Worm (Caenorhabditis elegans) whole organism, young adult: ENCODE results near the gene C01C4.2.

Source experiments
- B0019.2 ChIP-seq: fragments of 200-800 bp; sonication (Bioruptor generic); conservative IDR thresholded peaks from 2 replicates; pipeline ENCODE4 v1.3.6; 2022; ENCODE audit warnings: missing genetic modification reagents, missing genetic modification characterization, missing compliant biosample characterization
- B0035.1 ChIP-seq: sonication (generic microtip); optimal IDR thresholded peaks from 2 replicates; lab custom pipeline; 2016; ENCODE audit warnings: missing genetic modification characterization, mild to moderate bottlenecking, missing compliant biosample characterization, missing genotype, missing genetic modification reagents
- C06A6.2 ChIP-seq: fragments of 200-800 bp; sonication (Bioruptor generic); conservative IDR thresholded peaks from 2 replicates; pipeline ENCODE4 v1.3.6; 2022; ENCODE audit warnings: missing genetic modification characterization, missing compliant biosample characterization
- C17E4.6 ChIP-seq: fragments of 200-800 bp; sonication (Bioruptor generic); IDR thresholded peaks from 2 replicates; pipeline ENCODE4 v1.3.6; 2022; ENCODE audit warnings: missing genetic modification reagents, missing genetic modification characterization, missing compliant biosample characterization
- F10E7.11 ChIP-seq: sonication (generic microtip); optimal IDR thresholded peaks from 2 replicates; lab custom pipeline; 2017; ENCODE audit warnings: mild to moderate bottlenecking, missing genetic modification characterization, moderate library complexity, missing compliant biosample characterization
- F37B4.10 ChIP-seq: fragments of 200-800 bp; sonication (Bioruptor generic); IDR thresholded peaks from 2 replicates; pipeline ENCODE4 v1.3.6; 2022; ENCODE audit warnings: missing genetic modification characterization, missing compliant biosample characterization
- F55B11.4 ChIP-seq: sonication (generic microtip); optimal IDR thresholded peaks from 2 replicates; lab custom pipeline; 2016; ENCODE audit warnings: missing compliant biosample characterization, missing genetic modification characterization, borderline replicate concordance; ENCODE audit not compliant: insufficient read depth
- K11D2.4 ChIP-seq: fragments of 200-800 bp; sonication (Bioruptor generic); IDR thresholded peaks from 2 replicates; pipeline ENCODE4 v1.3.6; 2022; ENCODE audit warnings: missing genetic modification reagents, missing genetic modification characterization, missing compliant biosample characterization
- T26A5.8 ChIP-seq: sonication (generic microtip); optimal IDR thresholded peaks from 2 replicates; lab custom pipeline; 2016; ENCODE audit warnings: missing genetic modification characterization, missing compliant biosample characterization
- Y79H2A.3 ChIP-seq: fragments of 200-800 bp; sonication (Bioruptor generic); conservative IDR thresholded peaks from 2 replicates; pipeline ENCODE4 v1.3.6; 2022; ENCODE audit warnings: missing genetic modification reagents, missing genetic modification characterization, missing compliant biosample characterization
- ZK185.1 ChIP-seq: sonication (generic microtip); optimal IDR thresholded peaks from 2 replicates; lab custom pipeline; 2016; ENCODE audit warnings: mild to moderate bottlenecking, missing genetic modification characterization, missing compliant biosample characterization; ENCODE audit not compliant: poor library complexity, severe bottlenecking
- akir-1 ChIP-seq: fragments of 200-800 bp; sonication (Bioruptor generic); optimal IDR thresholded peaks from 2 replicates; lab custom pipeline; 2018; ENCODE audit warnings: mild to moderate bottlenecking, missing genetic modification characterization, moderate library complexity, missing compliant biosample characterization
- athp-1 ChIP-seq: sonication (generic microtip); optimal IDR thresholded peaks from 2 replicates; lab custom pipeline; 2017; ENCODE audit warnings: mild to moderate bottlenecking, missing genetic modification characterization, missing compliant biosample characterization
- ceh-79 ChIP-seq: sonication (generic microtip); optimal IDR thresholded peaks from 2 replicates; lab custom pipeline; 2017; ENCODE audit warnings: mild to moderate bottlenecking, missing genetic modification characterization, missing compliant biosample characterization
- chd-7 ChIP-seq: sonication (generic microtip); optimal IDR thresholded peaks from 2 replicates; lab custom pipeline; 2016; ENCODE audit warnings: mild to moderate bottlenecking, missing genetic modification characterization, moderate library complexity, missing compliant biosample characterization
- dpff-1 ChIP-seq: sonication (generic microtip); optimal IDR thresholded peaks from 2 replicates; lab custom pipeline; 2017; ENCODE audit warnings: mild to moderate bottlenecking, missing genetic modification characterization, missing compliant biosample characterization
- dpl-1 ChIP-seq: fragments of 150-350 bp; optimal IDR thresholded peaks from 2 replicates; lab custom pipeline; 2014; ENCODE audit warnings: missing biosample characterization, missing genetic modification reagents, missing genetic modification characterization
- fkh-3 ChIP-seq: sonication (generic microtip); optimal IDR thresholded peaks from 2 replicates; lab custom pipeline; 2016; ENCODE audit warnings: mild to moderate bottlenecking, missing genetic modification characterization, missing compliant biosample characterization
- gei-17 ChIP-seq: fragments of 200-800 bp; sonication (Bioruptor generic); optimal IDR thresholded peaks from 2 replicates; lab custom pipeline; 2018; ENCODE audit warnings: mild to moderate bottlenecking, missing genetic modification characterization, missing compliant biosample characterization
- hmg-1.2 ChIP-seq: fragments of 200-800 bp; sonication (Bioruptor generic); IDR thresholded peaks from 2 replicates; pipeline ENCODE4 v1.3.6; 2022; ENCODE audit warnings: missing genetic modification reagents, missing genetic modification characterization, missing compliant biosample characterization
- hrde-1 ChIP-seq: sonication (generic microtip); optimal IDR thresholded peaks from 2 replicates; lab custom pipeline; 2016; ENCODE audit warnings: missing genetic modification characterization, mild to moderate bottlenecking, missing compliant biosample characterization, moderate library complexity, missing genotype, missing genetic modification reagents, borderline replicate concordance
- let-526 ChIP-seq: fragments of 200-800 bp; sonication (Bioruptor generic); IDR thresholded peaks from 2 replicates; pipeline ENCODE4 v1.3.6; 2022; ENCODE audit warnings: missing genetic modification reagents, missing genetic modification characterization, missing compliant biosample characterization
- lin-35 ChIP-seq, 3 experiments: fragments of 150-350 bp in 2 of 3; sonication (generic microtip) in 1 of 3; optimal IDR thresholded peaks; 2 replicates each; lab custom pipeline; 2014 to 2018; ENCODE audit warnings: missing biosample characterization in 3 of 3, missing genetic modification characterization in 3 of 3, missing genetic modification reagents in 3 of 3
- lin-40 ChIP-seq: sonication (generic microtip); optimal IDR thresholded peaks from 2 replicates; lab custom pipeline; 2016; ENCODE audit warnings: missing genetic modification characterization, mild to moderate bottlenecking, missing compliant biosample characterization, missing genotype, missing genetic modification reagents
- madf-3 ChIP-seq: fragments of 200-800 bp; sonication (Bioruptor generic); IDR thresholded peaks from 2 replicates; pipeline ENCODE4 v1.3.6; 2022; ENCODE audit warnings: missing genetic modification reagents, missing genetic modification characterization, missing compliant biosample characterization
- madf-8 ChIP-seq: fragments of 200-800 bp; sonication (Bioruptor generic); conservative IDR thresholded peaks from 2 replicates; pipeline ENCODE4 v1.3.6; 2022; ENCODE audit warnings: missing genetic modification reagents, missing genetic modification characterization, missing compliant biosample characterization
- mel-28 ChIP-seq: sonication (generic microtip); optimal IDR thresholded peaks from 2 replicates; lab custom pipeline; 2016; ENCODE audit warnings: borderline replicate concordance, mild to moderate bottlenecking, missing genetic modification characterization, missing compliant biosample characterization
- mes-4 ChIP-seq: sonication (generic microtip); optimal IDR thresholded peaks from 2 replicates; lab custom pipeline; 2016; ENCODE audit warnings: missing genotype, missing genetic modification characterization, missing compliant biosample characterization
- mxl-1 ChIP-seq: sonication (generic microtip); optimal IDR thresholded peaks from 2 replicates; lab custom pipeline; 2016; ENCODE audit warnings: missing genetic modification characterization, missing compliant biosample characterization
- nfya-1 ChIP-seq: sonication (generic microtip); optimal IDR thresholded peaks from 2 replicates; lab custom pipeline; 2017; ENCODE audit warnings: antibody characterized with exemption, missing compliant biosample characterization, missing genetic modification characterization, borderline replicate concordance; ENCODE audit not compliant: insufficient read depth
- nfya-2 ChIP-seq: fragments of 200-800 bp; sonication (Bioruptor generic); IDR thresholded peaks from 2 replicates; pipeline ENCODE4 v1.3.6; 2022; ENCODE audit warnings: missing genetic modification reagents, missing genetic modification characterization, missing compliant biosample characterization
- nhr-80 ChIP-seq: sonication (generic microtip); optimal IDR thresholded peaks from 2 replicates; lab custom pipeline; 2016; ENCODE audit warnings: missing genetic modification characterization, missing compliant biosample characterization
- rcor-1 ChIP-seq: fragments of 200-800 bp; sonication (Bioruptor generic); IDR thresholded peaks from 2 replicates; pipeline ENCODE4 v1.3.6; 2022; ENCODE audit warnings: missing genetic modification reagents, missing genetic modification characterization, missing compliant biosample characterization
- sdz-38 ChIP-seq: sonication (generic microtip); optimal IDR thresholded peaks from 2 replicates; lab custom pipeline; 2016; ENCODE audit warnings: missing genotype, missing genetic modification characterization, missing compliant biosample characterization
- snpc-3.4 ChIP-seq: sonication (generic microtip); optimal IDR thresholded peaks from 2 replicates; lab custom pipeline; 2017; ENCODE audit warnings: missing genetic modification characterization, mild to moderate bottlenecking, missing compliant biosample characterization, antibody characterized with exemption, moderate library complexity, missing genotype, missing genetic modification reagents
- sptf-2 ChIP-seq: fragments of 200-800 bp; sonication (Bioruptor generic); optimal IDR thresholded peaks from 2 replicates; lab custom pipeline; 2018; ENCODE audit warnings: mild to moderate bottlenecking, missing genetic modification characterization, missing compliant biosample characterization
- tbp1 ChIP-seq: fragments of 200-800 bp; sonication (Bioruptor generic); optimal IDR thresholded peaks from 2 replicates; lab custom pipeline; 2018; ENCODE audit warnings: mild to moderate bottlenecking, missing genetic modification characterization, missing compliant biosample characterization
- zfh-2 ChIP-seq: fragments of 200-800 bp; sonication (Bioruptor generic); conservative IDR thresholded peaks from 2 replicates; pipeline ENCODE4 v1.3.6; 2022; ENCODE audit warnings: missing genetic modification reagents, missing genetic modification characterization, missing compliant biosample characterization
- zim-3 ChIP-seq: sonication (generic microtip); optimal IDR thresholded peaks from 2 replicates; lab custom pipeline; 2017; ENCODE audit warnings: mild to moderate bottlenecking, missing genetic modification characterization, moderate library complexity, missing compliant biosample characterization
- ztf-18 ChIP-seq: sonication (generic microtip); optimal IDR thresholded peaks from 2 replicates; lab custom pipeline; 2016; ENCODE audit warnings: missing genotype, mild to moderate bottlenecking, missing genetic modification characterization, missing compliant biosample characterization
- ztf-25 ChIP-seq: fragments of 200-800 bp; sonication (Bioruptor generic); IDR thresholded peaks from 2 replicates; pipeline ENCODE4 v1.3.6; 2022; ENCODE audit warnings: missing genetic modification reagents, missing genetic modification characterization, missing compliant biosample characterization
- ztf-3 ChIP-seq: fragments of 200-800 bp; sonication (Bioruptor generic); optimal IDR thresholded peaks from 2 replicates; lab custom pipeline; 2018; ENCODE audit warnings: mild to moderate bottlenecking, missing genetic modification characterization, missing compliant biosample characterization

Gene C01C4.2

DNA sequence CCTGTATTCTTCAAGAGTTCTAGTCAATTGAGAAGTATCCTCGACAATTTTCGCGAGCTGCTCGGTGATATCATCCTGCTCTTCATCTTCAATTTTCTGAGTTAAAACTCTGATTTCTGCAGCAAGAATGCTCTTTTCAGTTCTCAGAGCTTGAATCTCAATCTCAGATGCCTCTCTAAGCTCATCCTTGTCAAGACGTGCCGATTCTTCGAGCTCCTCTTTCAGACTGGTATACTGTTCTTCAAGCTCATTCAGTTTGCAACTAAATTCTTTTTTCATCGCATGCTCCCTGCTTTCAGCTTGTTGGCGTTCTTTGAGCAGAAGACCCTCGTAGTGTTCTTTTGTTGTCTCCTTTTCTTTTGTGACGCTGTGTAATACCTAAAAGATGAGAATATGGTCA is 28.5 kb upstream of the C01C4.2 start:
- no peak for TF ChIP-seq B0019.2 (GFP tag; lab: Robert Waterston, UW)
- TF ChIP-seq mxl-1: no peak
- TF ChIP-seq akir-1 (GFP tag; lab: Kevin White, UChicago): no peak
- TF ChIP-seq nfya-2: no peak
- TF ChIP-seq hrde-1: no peak
- no peak for TF ChIP-seq hmg-1.2 (GFP tag; lab: Robert Waterston, UW)
- TF ChIP-seq ztf-3 (GFP tag; lab: Kevin White, UChicago): no peak

- TF ChIP-seq ZK185.1 (tag; lab: Kevin White, UChicago) (no peak), mxl-1 (no peak), B0035.1 (tag; lab: Kevin White, UChicago) (no peak), fkh-3 (no peak), ceh-79 (tag; lab: Kevin White, UChicago) (no peak), F37B4.10 (GFP tag; lab: Robert Waterston, UW) (no peak), lin-40 (tag; lab: Kevin White, UChicago) (no peak), sdz-38 (tag; lab: Kevin White, UChicago) (no peak), dpff-1 (tag; lab: Kevin White, UChicago) (no peak), T26A5.8 (no peak), F10E7.11 (tag; lab: Kevin White, UChicago) (no peak), ztf-18 (no peak)
These were observed 25.7 kb upstream of the C01C4.2 start, which contains the start of gene tag-278 for ce11 chrX:3689155-3689719. TSS of gene tag-278 (minus strand) at chrX:3689205.

ce11 chrX:3689802-3690201 is 25.1 kb upstream of the C01C4.2 start:
- TF ChIP-seq C17E4.6 (GFP tag; lab: Robert Waterston, UW) (no peak), dpl-1 (GFP tag; lab: Kevin White, UChicago) (no peak), athp-1 (tag; lab: Kevin White, UChicago) (no peak), let-526 (GFP tag; lab: Robert Waterston, UW) (no peak), snpc-3.4 (tag; lab: Kevin White, UChicago) (no peak), mel-28 (no peak), nfya-1 (tag; lab: Kevin White, UChicago) (no peak), B0035.1 (tag; lab: Kevin White, UChicago) (no peak), rcor-1 (no peak), ztf-25 (GFP tag; lab: Robert Waterston, UW) (no peak), zfh-2 (GFP tag; lab: Robert Waterston, UW) (no peak)

DNA sequence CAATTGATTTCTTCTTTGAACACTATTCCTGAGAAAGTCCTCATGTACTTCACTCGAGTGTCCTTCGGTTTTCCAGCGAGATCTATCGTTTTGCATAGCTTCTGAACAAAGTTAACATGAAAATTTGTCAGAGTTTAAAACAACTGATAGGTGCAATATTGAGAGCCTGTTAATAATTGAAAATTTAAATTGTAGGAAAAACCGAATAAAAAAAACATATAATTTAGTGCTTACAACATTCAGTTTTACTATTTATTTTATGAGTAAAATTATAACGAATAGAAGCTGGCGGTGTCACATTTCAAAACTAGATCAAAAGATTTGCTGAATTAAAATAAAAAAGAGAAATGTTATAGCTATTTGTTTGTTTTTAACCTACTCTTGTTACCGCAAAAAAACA is 21.8 kb upstream of the C01C4.2 start, which contains the start of gene C02F12.8:
C02F12.8 (minus strand) TSS at position 101 of the 400 bp plus-strand sequence.
- TF ChIP-seq sdz-38 (tag; lab: Kevin White, UChicago): no peak
- TF ChIP-seq lin-35 (GFP tag; optimal IDR thresholded peaks at IDR 0.05; lab: Kevin White, UChicago): no peak
- TF ChIP-seq tbp1: no peak
- no peak for TF ChIP-seq F55B11.4 (tag; lab: Kevin White, UChicago)
- TF ChIP-seq Y79H2A.3: no peak
- TF ChIP-seq mes-4 (tag; lab: Kevin White, UChicago): no peak
- TF ChIP-seq K11D2.4: no peak
- TF ChIP-seq B0035.1 (tag; lab: Kevin White, UChicago): no peak
- TF ChIP-seq chd-7 (tag; lab: Kevin White, UChicago): no peak
- TF ChIP-seq C06A6.2 (GFP tag; lab: Robert Waterston, UW): no peak
- TF ChIP-seq gei-17: no peak
- no peak for TF ChIP-seq madf-3 (GFP tag; lab: Robert Waterston, UW)
- TF ChIP-seq madf-8 (GFP tag; lab: Robert Waterston, UW): no peak
- TF ChIP-seq sptf-2 (GFP tag; lab: Kevin White, UChicago): no peak
- no peak for TF ChIP-seq zim-3
- TF ChIP-seq nhr-80 (tag; lab: Kevin White, UChicago): no peak
